Worm (Caenorhabditis elegans): ENCODE results near the gene C53A3.3.

Gene C53A3.3

ce11 chrV:5741237-5741636 lies 15.1 kb upstream of the C53A3.3 start:
- TF ChIP-seq mes-4 (tag; optimal IDR thresholded peaks at IDR 0.05) (no peak), Y53F4B.3 (GFP tag; IDR thresholded peaks at IDR 0.05) (no peak), bed-1 (GFP tag; IDR thresholded peaks at IDR 0.05) (no peak), K11D2.4 (GFP tag; IDR thresholded peaks at IDR 0.05) (no peak), ZK185.1 (tag; optimal IDR thresholded peaks at IDR 0.05; ENCODE audit: poor library complexity, severe bottlenecking) (no peak), ceh-40 (GFP tag; IDR thresholded peaks at IDR 0.05) (no peak), C17E4.6 (GFP tag; IDR thresholded peaks at IDR 0.05) (no peak), cebp-2 (GFP tag; IDR thresholded peaks at IDR 0.05) (no peak), sptf-2 (GFP tag; optimal IDR thresholded peaks at IDR 0.05) (no peak), ztf-22 (GFP tag; optimal IDR thresholded peaks at IDR 0.05) (no peak), him-1 (tag; optimal IDR thresholded peaks at IDR 0.05) (no peak), rcor-1 (GFP tag; IDR thresholded peaks at IDR 0.05) (no peak), lir-1 (GFP tag; conservative IDR thresholded peaks at IDR 0.05) (no peak), ceh-100 (GFP tag; IDR thresholded peaks at IDR 0.05) (no peak), xnd-1 (tag; optimal IDR thresholded peaks at IDR 0.05) (no peak), lag-1 (GFP tag; IDR thresholded peaks at IDR 0.05) (no peak), lin-26 (GFP tag; IDR thresholded peaks at IDR 0.05) (no peak)

ce11 chrV:5746237-5746636 lies 10.1 kb upstream of the C53A3.3 start:
- TF ChIP-seq mcd-1 (GFP tag; IDR thresholded peaks at IDR 0.05) (no peak), lin-35 (GFP tag; optimal IDR thresholded peaks at IDR 0.05) (no peak), madf-6 (GFP tag; IDR thresholded peaks at IDR 0.05) (no peak), F23B12.7 (tag; optimal IDR thresholded peaks at IDR 0.05; ENCODE audit: insufficient read depth) (no peak), snpc-4 (GFP tag; optimal IDR thresholded peaks at IDR 0.05) (no peak), snpc-4 (tag; optimal IDR thresholded peaks at IDR 0.05) (no peak)

DNA sequence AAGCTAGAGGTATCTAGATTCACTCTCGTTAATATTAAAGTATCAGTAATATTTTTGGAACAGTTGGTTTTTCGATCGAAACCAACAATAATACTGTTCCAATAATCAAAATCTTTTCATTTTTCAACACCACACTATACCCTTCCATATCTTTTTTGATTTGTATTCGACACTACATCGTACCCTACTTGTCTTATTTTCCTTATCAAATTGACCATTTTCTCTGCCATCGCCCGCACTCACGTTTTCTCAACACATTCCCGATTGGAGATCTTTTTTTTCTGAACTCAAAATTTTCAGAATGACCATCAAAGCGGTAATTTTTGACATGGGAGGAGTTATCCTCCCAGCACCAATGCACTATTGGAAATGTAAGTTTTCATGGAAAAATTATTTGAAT lies 8.8 kb upstream of the C53A3.3 start, which contains the start of gene acds-10:
TSS of gene acds-10 (plus strand) at position 301 of the 400 bp plus-strand sequence.
- TF ChIP-seq K12H6.12 (tag; optimal IDR thresholded peaks at IDR 0.05) (no peak), B0261.1 (tag; optimal IDR thresholded peaks at IDR 0.05) (no peak), Y53G8AR.9 (GFP tag; conservative IDR thresholded peaks at IDR 0.05) (no peak), nfya-2 (GFP tag; IDR thresholded peaks at IDR 0.05) (no peak), pbrm-1 (GFP tag; IDR thresholded peaks at IDR 0.05) (no peak), ceh-27 (GFP tag; optimal IDR thresholded peaks at IDR 0.05) (no peak), nhr-80 (tag; optimal IDR thresholded peaks at IDR 0.05) (peak; percentile 8), ama-1 (optimal IDR thresholded peaks at IDR 0.05) (no peak), ama-1 (GFP tag; optimal IDR thresholded peaks at IDR 0.05) (no peak)

- TF ChIP-seq B0261.1 (tag; optimal IDR thresholded peaks at IDR 0.05) (no peak), ceh-91 (GFP tag; IDR thresholded peaks at IDR 0.05) (no peak), F57C9.4 (tag; optimal IDR thresholded peaks at IDR 0.05) (no peak), F33H1.4 (GFP tag; IDR thresholded peaks at IDR 0.05) (no peak), egrh-3 (GFP tag; IDR thresholded peaks at IDR 0.05) (no peak), dpff-1 (tag; optimal IDR thresholded peaks at IDR 0.05) (no peak), ceh-40 (GFP tag; IDR thresholded peaks at IDR 0.05) (no peak), gei-17 (GFP tag; optimal IDR thresholded peaks at IDR 0.05) (no peak), K11D2.4 (GFP tag; IDR thresholded peaks at IDR 0.05) (no peak), T07F8.4 (tag; optimal IDR thresholded peaks at IDR 0.05) (no peak), mxl-1 (tag; optimal IDR thresholded peaks at IDR 0.05) (no peak), sea-2 (GFP tag; IDR thresholded peaks at IDR 0.05) (no peak), sptf-2 (GFP tag; optimal IDR thresholded peaks at IDR 0.05) (no peak), ztf-18 (tag; optimal IDR thresholded peaks at IDR 0.05) (no peak)
Measured at ce11 chrV:5753432-5753831, 2.9 kb upstream of the C53A3.3 start, which contains the start of gene pgph-1. Gene pgph-1 (minus strand): TSS chrV:5753532.

All from whole organism, young adult.